Worm (Caenorhabditis elegans) whole organism, L3 larva: Measurements from ENCODE around the gene dbl-1.
A peak's percentile ranks its signal among the peaks of the same experiment; 100 is the strongest.

Experiments used
- R02D3.7 ChIP-seq: fragments of 150-350 bp; optimal IDR thresholded peaks from 2 replicates; lab custom pipeline; 2014; ENCODE audit warnings: missing biosample characterization, missing genetic modification characterization
- ZK546.5 ChIP-seq: sonication (generic microtip); optimal IDR thresholded peaks from 2 replicates; lab custom pipeline; 2017; ENCODE audit warnings: missing biosample characterization, missing genetic modification characterization
- aly-2 ChIP-seq: fragments of 150-350 bp; optimal IDR thresholded peaks from 2 replicates; lab custom pipeline; 2014; ENCODE audit warnings: missing biosample characterization, missing genetic modification characterization
- ceh-16 ChIP-seq: sonication (generic microtip); optimal IDR thresholded peaks from 2 replicates; lab custom pipeline; 2017; ENCODE audit warnings: missing biosample characterization, missing genetic modification characterization
- ceh-28 ChIP-seq: fragments of 150-350 bp; optimal IDR thresholded peaks from 2 replicates; lab custom pipeline; 2014; ENCODE audit warnings: missing biosample characterization, missing genetic modification reagents, missing genetic modification characterization
- ceh-82 ChIP-seq: fragments of 150-350 bp; optimal IDR thresholded peaks from 2 replicates; lab custom pipeline; 2014; ENCODE audit warnings: missing biosample characterization, missing genetic modification characterization
- ceh-9 ChIP-seq: sonication (generic microtip); optimal IDR thresholded peaks from 2 replicates; lab custom pipeline; 2018; ENCODE audit warnings: missing biosample characterization, missing genetic modification characterization
- egl-27 ChIP-seq: sonication (generic microtip); optimal IDR thresholded peaks from 4 replicates; lab custom pipeline; 2017; ENCODE audit warnings: missing biosample characterization, missing genetic modification reagents, missing genetic modification characterization
- egl-5 ChIP-seq: fragments of 150-350 bp; optimal IDR thresholded peaks from 2 replicates; lab custom pipeline; 2017; ENCODE audit warnings: missing biosample characterization, missing genetic modification reagents, missing genetic modification characterization, inconsistent platforms
- elt-1 ChIP-seq: fragments of 150-350 bp; optimal IDR thresholded peaks from 2 replicates; lab custom pipeline; 2014; ENCODE audit warnings: missing biosample characterization, missing genetic modification characterization
- elt-2 ChIP-seq: sonication (generic microtip); optimal IDR thresholded peaks from 2 replicates; lab custom pipeline; 2016; ENCODE audit warnings: missing genetic modification reagents, mild to moderate bottlenecking, missing genetic modification characterization, missing compliant biosample characterization
- elt-3 ChIP-seq, 3 experiments: fragments of 150-350 bp in 1 of 3; sonication (generic microtip) in 2 of 3; optimal IDR thresholded peaks; 2 replicates in 2 of 3; 4 replicates in 1 of 3; lab custom pipeline; 2014 to 2017; ENCODE audit warnings: missing biosample characterization in 3 of 3, missing genetic modification characterization in 3 of 3
- eor-1 ChIP-seq, 2 experiments: fragments of 150-350 bp; optimal IDR thresholded peaks; 2 replicates each; lab custom pipeline; 2014 to 2018; ENCODE audit warnings: missing biosample characterization in 2 of 2, missing genetic modification characterization in 2 of 2
- fkh-2 ChIP-seq: fragments of 150-350 bp; optimal IDR thresholded peaks from 2 replicates; lab custom pipeline; 2014; ENCODE audit warnings: missing biosample characterization, missing genetic modification reagents, missing genetic modification characterization
- fos-1 ChIP-seq: fragments of 150-350 bp; optimal IDR thresholded peaks from 2 replicates; lab custom pipeline; 2014; ENCODE audit warnings: missing biosample characterization, missing genetic modification characterization
- hmg-11 ChIP-seq: sonication (generic microtip); optimal IDR thresholded peaks from 2 replicates; lab custom pipeline; 2016; ENCODE audit warnings: missing genetic modification characterization, missing compliant biosample characterization
- lin-39 ChIP-seq: fragments of 150-350 bp; optimal IDR thresholded peaks from 2 replicates; lab custom pipeline; 2018; ENCODE audit warnings: missing biosample characterization, missing genetic modification reagents, missing genetic modification characterization
- lsy-12 ChIP-seq: sonication (generic microtip); optimal IDR thresholded peaks from 2 replicates; lab custom pipeline; 2016; ENCODE audit warnings: mild to moderate bottlenecking, missing genetic modification characterization, missing compliant biosample characterization
- mdl-1 ChIP-seq: fragments of 150-350 bp; optimal IDR thresholded peaks from 2 replicates; lab custom pipeline; 2014; ENCODE audit warnings: missing biosample characterization, missing genetic modification characterization
- mml-1 ChIP-seq: fragments of 150-350 bp; sonication (generic microtip); optimal IDR thresholded peaks from 3 replicates; lab custom pipeline; 2014; ENCODE audit warnings: missing biosample characterization, missing genetic modification characterization
- nfya-1 ChIP-seq: sonication (generic microtip); optimal IDR thresholded peaks from 2 replicates; lab custom pipeline; 2017; ENCODE audit warnings: missing genetic modification characterization, mild to moderate bottlenecking, missing compliant biosample characterization, antibody characterized with exemption, moderate library complexity; ENCODE audit not compliant: insufficient read depth
- nhr-23 ChIP-seq: fragments of 150-350 bp; optimal IDR thresholded peaks from 2 replicates; lab custom pipeline; 2014; ENCODE audit warnings: missing biosample characterization, missing genetic modification reagents, missing genetic modification characterization
- nhr-28 ChIP-seq: fragments of 150-350 bp; optimal IDR thresholded peaks from 2 replicates; lab custom pipeline; 2014; ENCODE audit warnings: missing biosample characterization, missing genetic modification characterization
- nhr-43 ChIP-seq: sonication (generic microtip); optimal IDR thresholded peaks from 2 replicates; lab custom pipeline; 2016; ENCODE audit warnings: mild to moderate bottlenecking, missing genetic modification characterization, missing compliant biosample characterization; ENCODE audit not compliant: poor library complexity, severe bottlenecking
- nhr-67 ChIP-seq: fragments of 150-350 bp; optimal IDR thresholded peaks from 2 replicates; lab custom pipeline; 2014; ENCODE audit warnings: missing biosample characterization, missing genetic modification characterization
- nhr-77 ChIP-seq: fragments of 150-350 bp; optimal IDR thresholded peaks from 2 replicates; lab custom pipeline; 2014; ENCODE audit warnings: missing biosample characterization, missing genetic modification characterization
- pha-4 ChIP-seq: fragments of 150-350 bp; optimal IDR thresholded peaks from 2 replicates; lab custom pipeline; 2014; ENCODE audit warnings: missing biosample characterization, missing genetic modification reagents, missing genetic modification characterization
- pqm-1 ChIP-seq: fragments of 150-350 bp; optimal IDR thresholded peaks from 2 replicates; lab custom pipeline; 2017; ENCODE audit warnings: missing biosample characterization, missing genetic modification characterization, inconsistent platforms
- sea-2 ChIP-seq: fragments of 150-350 bp; sonication (generic microtip); optimal IDR thresholded peaks from 4 replicates; lab custom pipeline; 2014; ENCODE audit warnings: missing biosample characterization, missing genetic modification reagents, missing genetic modification characterization
- skn-1 ChIP-seq: fragments of 150-350 bp; optimal IDR thresholded peaks from 2 replicates; lab custom pipeline; 2014; ENCODE audit warnings: missing biosample characterization, missing genetic modification characterization
- snpc-4 ChIP-seq: fragments of 150-350 bp; optimal IDR thresholded peaks from 2 replicates; lab custom pipeline; 2014; ENCODE audit warnings: missing biosample characterization, missing genetic modification characterization
- tbx-2 ChIP-seq: sonication (generic microtip); optimal IDR thresholded peaks from 2 replicates; lab custom pipeline; 2016; ENCODE audit warnings: mild to moderate bottlenecking, missing genetic modification characterization, missing compliant biosample characterization
- zag-1 ChIP-seq: fragments of 150-350 bp; optimal IDR thresholded peaks from 2 replicates; lab custom pipeline; 2014; ENCODE audit warnings: missing biosample characterization, missing genetic modification characterization

The dbl-1 gene

DNA sequence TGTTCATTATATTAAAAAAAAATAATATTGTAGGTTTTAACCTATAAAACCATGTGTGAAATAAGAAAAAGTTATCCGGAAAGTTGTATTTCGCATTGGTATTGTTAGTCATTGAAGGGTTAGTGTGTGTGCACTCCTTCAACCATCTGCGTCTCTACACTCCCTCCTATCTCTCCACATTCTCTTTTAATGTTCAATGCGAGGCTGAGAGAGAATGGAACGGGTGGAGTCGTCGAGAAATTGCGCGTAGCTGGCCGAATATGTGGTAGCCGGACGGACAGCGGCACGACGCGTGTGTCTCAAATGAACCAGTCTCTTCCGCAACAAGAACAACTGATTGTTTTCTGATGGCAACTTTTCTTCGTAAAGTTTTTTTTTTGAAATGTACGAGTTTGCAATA, 39.0 kb downstream of the dbl-1 start:
- TF ChIP-seq nhr-67 (tag; lab: Kevin White, UChicago) = no peak
- TF ChIP-seq snpc-4 = peak; percentile 11
- peak; percentile 47 for TF ChIP-seq egl-5 (tag; lab: Kevin White, UChicago)
- TF ChIP-seq hmg-11 (tag; lab: Kevin White, UChicago) = peak; percentile 88
- TF ChIP-seq R02D3.7 (tag; lab: Kevin White, UChicago) = peak; percentile 10
- TF ChIP-seq elt-2 = peak; percentile 16
- TF ChIP-seq lin-39 (tag; lab: Kevin White, UChicago) = peak; percentile 83
- TF ChIP-seq pha-4 (tag; lab: Kevin White, UChicago) = peak; percentile 58
- TF ChIP-seq nhr-23 (tag; lab: Kevin White, UChicago) = peak; percentile 65
- TF ChIP-seq nfya-1 (tag; lab: Kevin White, UChicago) = peak; percentile 63
- no peak for TF ChIP-seq pqm-1 (tag; lab: Kevin White, UChicago)

DNA sequence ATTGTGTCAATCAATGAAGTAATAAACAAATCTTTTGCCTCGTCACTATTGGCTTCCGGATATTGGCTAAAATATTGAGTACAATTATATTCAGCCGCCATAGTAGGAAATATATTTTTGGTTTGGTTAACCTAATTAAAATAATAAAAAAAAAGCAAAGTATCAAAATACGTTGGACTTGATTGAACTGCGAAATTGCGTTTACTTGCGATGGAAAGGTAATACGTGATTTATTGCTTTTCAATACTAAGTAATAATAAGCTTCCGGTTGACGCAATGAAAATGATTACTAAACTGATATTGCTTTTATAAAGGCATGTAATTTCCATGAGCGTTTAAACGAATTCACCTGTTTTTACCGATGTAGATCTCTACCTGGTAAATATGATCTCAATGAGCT, 41.6 kb downstream of the dbl-1 start, which contains the start of gene dmsr-9:
dmsr-9 (minus strand) TSS at position 101 of the 400 bp plus-strand sequence.
- TF ChIP-seq ceh-16 (tag; lab: Kevin White, UChicago) = no peak

DNA sequence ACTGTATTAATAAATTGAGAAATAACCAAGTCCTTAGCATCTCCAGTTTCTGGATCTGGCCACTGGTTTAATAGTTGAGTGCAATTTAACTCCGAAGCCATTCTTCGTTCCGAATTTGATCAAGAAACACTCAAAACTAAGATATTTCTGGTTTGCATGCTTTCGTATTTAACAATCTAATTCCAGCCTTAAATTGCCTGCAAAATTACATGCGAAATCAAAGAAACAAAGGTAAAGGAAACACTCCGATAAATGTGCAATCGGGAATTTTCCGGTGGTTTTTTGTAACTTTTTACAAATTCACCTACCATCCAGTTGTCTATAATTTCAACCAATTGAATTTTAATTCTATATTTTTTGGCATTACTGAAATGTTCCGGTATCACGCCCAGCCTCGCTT, 43.9 kb downstream of the dbl-1 start, which contains the start of gene dmsr-10:
dmsr-10 (minus strand) TSS at position 101 of the 400 bp plus-strand sequence.
- no peak for TF ChIP-seq ceh-16 (tag; lab: Kevin White, UChicago)
- TF ChIP-seq ceh-82 (tag; lab: Kevin White, UChicago) = no peak
- TF ChIP-seq ceh-28 (tag; lab: Kevin White, UChicago) = no peak
- no peak for TF ChIP-seq ZK546.5 (tag; lab: Kevin White, UChicago)
- no peak for TF ChIP-seq sea-2
- TF ChIP-seq snpc-4 = no peak
- no peak for TF ChIP-seq aly-2
- TF ChIP-seq elt-3 (tag; optimal IDR thresholded peaks at IDR 0.05; lab: Kevin White, UChicago) = no peak
- TF ChIP-seq fos-1 (tag; lab: Kevin White, UChicago) = no peak
- TF ChIP-seq skn-1 (tag; lab: Kevin White, UChicago) = no peak
- no peak for TF ChIP-seq egl-27
- no peak for TF ChIP-seq ceh-9
- no peak for TF ChIP-seq mml-1
- TF ChIP-seq pqm-1 (tag; lab: Kevin White, UChicago) = no peak
- no peak for TF ChIP-seq mdl-1 (tag; lab: Kevin White, UChicago)
- no peak for TF ChIP-seq R02D3.7 (tag; lab: Kevin White, UChicago)
- TF ChIP-seq nhr-23 (tag; lab: Kevin White, UChicago) = no peak
- TF ChIP-seq, all 47 proteins: peak for 0

DNA sequence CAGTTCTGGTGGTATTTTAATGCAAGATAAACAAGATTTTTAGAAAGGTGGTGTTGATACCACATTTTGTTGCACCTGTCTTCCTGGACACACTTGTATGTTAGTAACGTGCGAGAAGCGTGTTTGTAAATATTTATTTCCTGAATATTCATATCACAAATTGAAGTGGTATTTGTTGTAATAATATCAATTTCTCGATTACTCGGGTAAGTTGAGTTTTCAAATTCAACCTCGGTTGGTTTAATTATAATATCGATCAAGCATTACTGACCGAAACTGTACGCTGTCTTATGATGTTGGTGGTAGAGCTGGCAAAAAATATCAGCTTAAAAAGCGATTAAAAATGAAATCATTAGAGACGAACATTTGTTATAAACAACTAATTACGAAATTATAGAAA, 46.1 kb downstream of the dbl-1 start, which contains the start of gene dmsr-11:
dmsr-11 (minus strand) TSS at position 101 of the 400 bp plus-strand sequence.
- TF ChIP-seq ceh-9 (no peak), nhr-43 (tag; lab: Kevin White, UChicago) (no peak), elt-3 (tag; optimal IDR thresholded peaks at IDR 0.05; lab: Kevin White, UChicago) (no peak), zag-1 (tag; lab: Kevin White, UChicago) (no peak), lsy-12 (no peak), nhr-77 (tag; lab: Kevin White, UChicago) (no peak), aly-2 (no peak), ceh-28 (tag; lab: Kevin White, UChicago) (no peak), nhr-28 (no peak), fkh-2 (tag; lab: Kevin White, UChicago) (no peak), ceh-16 (tag; lab: Kevin White, UChicago) (no peak), egl-27 (no peak), lin-39 (tag; lab: Kevin White, UChicago) (no peak), eor-1 (tag; optimal IDR thresholded peaks at IDR 0.05; lab: Kevin White, UChicago) (no peak), tbx-2 (tag; lab: Kevin White, UChicago) (no peak)

DNA sequence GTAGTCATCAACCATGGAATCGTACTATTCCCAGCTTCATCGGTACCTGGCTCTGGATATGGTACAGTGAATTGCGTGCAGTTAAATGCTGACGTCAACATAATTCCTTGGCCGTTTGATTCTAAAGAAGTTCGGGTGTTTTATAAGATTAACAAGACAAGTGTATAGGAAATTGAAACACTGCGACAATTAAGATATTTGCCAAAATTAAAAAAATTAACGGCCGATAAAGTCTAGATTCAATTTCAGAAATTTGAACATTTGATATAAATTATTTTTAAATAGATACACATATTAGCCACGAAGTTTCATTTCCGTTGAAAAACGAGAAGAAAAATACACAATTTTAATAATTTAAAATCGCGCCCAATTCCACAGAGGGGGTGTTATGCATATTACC, 48.4 kb downstream of the dbl-1 start, which contains the start of gene dmsr-12:
dmsr-12 (minus strand) TSS at position 101 of the 400 bp plus-strand sequence.
- no peak for TF ChIP-seq elt-1 (tag; lab: Kevin White, UChicago)
- TF ChIP-seq sea-2 = no peak
- TF ChIP-seq, all 47 proteins: peak for 0
